Worm (Caenorhabditis elegans) whole organism, late embryonic: ENCODE measurements around the gene emb-30.
A peak's percentile ranks its signal among the peaks of the same experiment; 100 is the strongest.

ENCODE experiments used
- C08G9.2 ChIP-seq: sonication (generic microtip); optimal IDR thresholded peaks from 2 replicates; lab custom pipeline; 2016; ENCODE audit warnings: mild to moderate bottlenecking, missing genetic modification characterization, moderate library complexity, missing compliant biosample characterization
- K02D7.2 ChIP-seq: sonication (generic microtip); optimal IDR thresholded peaks from 2 replicates; lab custom pipeline; 2017; ENCODE audit warnings: mild to moderate bottlenecking, missing genetic modification characterization, missing compliant biosample characterization
- K09A11.1 ChIP-seq: sonication (generic microtip); optimal IDR thresholded peaks from 2 replicates; lab custom pipeline; 2017; ENCODE audit warnings: antibody characterized with exemption, mild to moderate bottlenecking, missing genetic modification characterization, missing compliant biosample characterization; ENCODE audit not compliant: insufficient read depth
- T23F11.4 ChIP-seq: fragments of 200-800 bp; sonication (Bioruptor generic); optimal IDR thresholded peaks from 2 replicates; lab custom pipeline; 2018; ENCODE audit warnings: mild to moderate bottlenecking, missing genetic modification characterization, missing compliant biosample characterization
- ahr-1 ChIP-seq: sonication (generic microtip); optimal IDR thresholded peaks from 2 replicates; lab custom pipeline; 2016; ENCODE audit warnings: missing genetic modification characterization, missing compliant biosample characterization
- ama-1 ChIP-seq: fragments of 150-350 bp; optimal IDR thresholded peaks from 2 replicates; lab custom pipeline; 2014
- ceh-18 ChIP-seq: sonication (generic microtip); optimal IDR thresholded peaks from 2 replicates; lab custom pipeline; 2016; ENCODE audit warnings: missing genetic modification characterization, missing compliant biosample characterization
- ceh-19 ChIP-seq: fragments of 200-800 bp; sonication (Bioruptor generic); optimal IDR thresholded peaks from 2 replicates; lab custom pipeline; 2018; ENCODE audit warnings: mild to moderate bottlenecking, missing genetic modification characterization, missing compliant biosample characterization
- ceh-22 ChIP-seq: sonication (generic microtip); optimal IDR thresholded peaks from 2 replicates; lab custom pipeline; 2017; ENCODE audit warnings: missing biosample characterization, missing genetic modification characterization
- ceh-24 ChIP-seq: sonication (generic microtip); optimal IDR thresholded peaks from 2 replicates; lab custom pipeline; 2016; ENCODE audit warnings: mild to moderate bottlenecking, missing genetic modification characterization, missing compliant biosample characterization
- ceh-31 ChIP-seq: sonication (generic microtip); optimal IDR thresholded peaks from 2 replicates; lab custom pipeline; 2016; ENCODE audit warnings: missing genetic modification characterization, missing compliant biosample characterization
- ceh-48 ChIP-seq: sonication (generic microtip); optimal IDR thresholded peaks from 2 replicates; lab custom pipeline; 2016; ENCODE audit warnings: missing genetic modification characterization, inconsistent platforms, missing compliant biosample characterization
- ceh-9 ChIP-seq: sonication (generic microtip); optimal IDR thresholded peaks from 2 replicates; lab custom pipeline; 2016; ENCODE audit warnings: mild to moderate bottlenecking, missing genetic modification characterization, inconsistent platforms, missing compliant biosample characterization
- dmd-4 ChIP-seq: sonication (generic microtip); optimal IDR thresholded peaks from 2 replicates; lab custom pipeline; 2016; ENCODE audit warnings: borderline replicate concordance, missing genetic modification characterization, missing compliant biosample characterization
- dve-1 ChIP-seq: sonication (generic microtip); optimal IDR thresholded peaks from 2 replicates; lab custom pipeline; 2017; ENCODE audit warnings: antibody characterized with exemption, mild to moderate bottlenecking, missing genetic modification characterization, missing compliant biosample characterization
- elt-4 ChIP-seq: sonication (generic microtip); optimal IDR thresholded peaks from 2 replicates; lab custom pipeline; 2016; ENCODE audit warnings: missing genetic modification characterization, missing compliant biosample characterization
- ets-4 ChIP-seq: sonication (generic microtip); optimal IDR thresholded peaks from 2 replicates; lab custom pipeline; 2016; ENCODE audit warnings: missing genetic modification characterization, missing compliant biosample characterization
- eyg-1 ChIP-seq: sonication (generic microtip); optimal IDR thresholded peaks from 2 replicates; lab custom pipeline; 2016; ENCODE audit warnings: missing genotype, missing genetic modification characterization, missing compliant biosample characterization
- fax-1 ChIP-seq: sonication (generic microtip); optimal IDR thresholded peaks from 2 replicates; lab custom pipeline; 2016; ENCODE audit warnings: missing genotype, missing genetic modification characterization, missing compliant biosample characterization
- fkh-10 ChIP-seq: fragments of 150-350 bp; optimal IDR thresholded peaks from 2 replicates; lab custom pipeline; 2014; ENCODE audit warnings: missing biosample characterization, missing genetic modification reagents, missing genetic modification characterization
- fkh-6 ChIP-seq: sonication (generic microtip); optimal IDR thresholded peaks from 2 replicates; lab custom pipeline; 2016; ENCODE audit warnings: missing genetic modification characterization, missing compliant biosample characterization
- gmeb-2 ChIP-seq: sonication (generic microtip); optimal IDR thresholded peaks from 2 replicates; lab custom pipeline; 2016; ENCODE audit warnings: missing genetic modification characterization, inconsistent platforms, missing compliant biosample characterization
- hlh-13 ChIP-seq: fragments of 200-800 bp; sonication (Bioruptor generic); optimal IDR thresholded peaks from 2 replicates; lab custom pipeline; 2018; ENCODE audit warnings: mild to moderate bottlenecking, missing genetic modification characterization, missing compliant biosample characterization
- hlh-15 ChIP-seq: sonication (generic microtip); optimal IDR thresholded peaks from 2 replicates; lab custom pipeline; 2016; ENCODE audit warnings: missing genetic modification characterization, missing compliant biosample characterization
- hlh-30 ChIP-seq: sonication (generic microtip); optimal IDR thresholded peaks from 2 replicates; lab custom pipeline; 2017; ENCODE audit warnings: antibody characterized with exemption, missing genetic modification characterization, missing compliant biosample characterization; ENCODE audit not compliant: insufficient read depth
- hlh-6 ChIP-seq: sonication (generic microtip); optimal IDR thresholded peaks from 2 replicates; lab custom pipeline; 2016; ENCODE audit warnings: missing genotype, missing genetic modification characterization, missing compliant biosample characterization
- hlh-8 ChIP-seq: sonication (generic microtip); optimal IDR thresholded peaks from 2 replicates; lab custom pipeline; 2016; ENCODE audit warnings: missing genotype, missing genetic modification characterization, missing compliant biosample characterization
- lim-6 ChIP-seq: sonication (generic microtip); optimal IDR thresholded peaks from 2 replicates; lab custom pipeline; 2016; ENCODE audit warnings: missing genetic modification characterization, missing compliant biosample characterization
- madf-2 ChIP-seq: sonication (generic microtip); optimal IDR thresholded peaks from 2 replicates; lab custom pipeline; 2017; ENCODE audit warnings: missing genetic modification characterization, missing compliant biosample characterization
- nhr-11 ChIP-seq: fragments of 150-350 bp; optimal IDR thresholded peaks from 2 replicates; lab custom pipeline; 2014; ENCODE audit warnings: missing biosample characterization, missing genetic modification characterization
- nhr-232 ChIP-seq: sonication (generic microtip); optimal IDR thresholded peaks from 2 replicates; lab custom pipeline; 2016; ENCODE audit warnings: missing genetic modification characterization, missing compliant biosample characterization
- npax-4 ChIP-seq: sonication (generic microtip); optimal IDR thresholded peaks from 2 replicates; lab custom pipeline; 2016; ENCODE audit warnings: missing genetic modification characterization, missing compliant biosample characterization
- odd-2 ChIP-seq: sonication (generic microtip); optimal IDR thresholded peaks from 2 replicates; lab custom pipeline; 2017; ENCODE audit warnings: antibody characterized with exemption, mild to moderate bottlenecking, missing genetic modification characterization, missing compliant biosample characterization
- pax-1 ChIP-seq: fragments of 150-350 bp; optimal IDR thresholded peaks from 2 replicates; lab custom pipeline; 2014; ENCODE audit warnings: missing biosample characterization, missing genetic modification characterization
- pha-2 ChIP-seq: sonication (generic microtip); optimal IDR thresholded peaks from 2 replicates; lab custom pipeline; 2017; ENCODE audit warnings: mild to moderate bottlenecking, missing genetic modification characterization, missing compliant biosample characterization
- pqm-1 ChIP-seq: sonication (generic microtip); optimal IDR thresholded peaks from 2 replicates; lab custom pipeline; 2016; ENCODE audit warnings: missing genetic modification characterization, missing compliant biosample characterization
- pros-1 ChIP-seq: fragments of 150-350 bp; optimal IDR thresholded peaks from 2 replicates; lab custom pipeline; 2014; ENCODE audit warnings: missing biosample characterization, missing genetic modification reagents, missing genetic modification characterization
- ref-2 ChIP-seq: sonication (generic microtip); optimal IDR thresholded peaks from 2 replicates; lab custom pipeline; 2016; ENCODE audit warnings: missing genetic modification characterization, missing compliant biosample characterization
- rnt-1 ChIP-seq: sonication (generic microtip); optimal IDR thresholded peaks from 2 replicates; lab custom pipeline; 2016; ENCODE audit warnings: missing genetic modification characterization, missing compliant biosample characterization
- sdc-2 ChIP-seq: sonication (generic microtip); optimal IDR thresholded peaks from 2 replicates; lab custom pipeline; 2016; ENCODE audit warnings: missing genotype, missing genetic modification characterization, missing compliant biosample characterization
- sox-2 ChIP-seq: fragments of 200-800 bp; sonication (Bioruptor generic); IDR thresholded peaks from 2 replicates; pipeline ENCODE4 v1.3.6; 2022; ENCODE audit warnings: missing genetic modification reagents, missing genetic modification characterization, missing compliant biosample characterization
- sox-4 ChIP-seq: sonication (generic microtip); optimal IDR thresholded peaks from 2 replicates; lab custom pipeline; 2017; ENCODE audit warnings: mild to moderate bottlenecking, missing genetic modification characterization, inconsistent platforms, missing compliant biosample characterization
- syd-9 ChIP-seq: sonication (generic microtip); optimal IDR thresholded peaks from 2 replicates; lab custom pipeline; 2016; ENCODE audit warnings: mild to moderate bottlenecking, missing genetic modification characterization, moderate library complexity, missing compliant biosample characterization
- tbx-2 ChIP-seq: sonication (generic microtip); optimal IDR thresholded peaks from 2 replicates; lab custom pipeline; 2016; ENCODE audit warnings: missing genetic modification characterization, missing compliant biosample characterization
- tbx-7 ChIP-seq: sonication (generic microtip); optimal IDR thresholded peaks from 2 replicates; lab custom pipeline; 2016; ENCODE audit warnings: missing genotype, missing genetic modification characterization, missing compliant biosample characterization
- unc-3 ChIP-seq, 2 experiments: fragments of 200-800 bp in 1 of 2; sonication (Bioruptor generic) in 1 of 2; sonication (generic microtip) in 1 of 2; conservative IDR thresholded peaks in 1 of 2; optimal IDR thresholded peaks in 1 of 2; 2 replicates each; pipeline versions ENCODE4 v1.3.6 to Lab custom; 2016 to 2022; ENCODE audit warnings: missing compliant biosample characterization in 2 of 2, missing genetic modification characterization in 2 of 2, missing genetic modification reagents in 1 of 2
- unc-42 ChIP-seq: sonication (generic microtip); optimal IDR thresholded peaks from 2 replicates; lab custom pipeline; 2016; ENCODE audit warnings: missing genotype, missing genetic modification characterization, missing compliant biosample characterization
- unc-55 ChIP-seq: sonication (generic microtip); optimal IDR thresholded peaks from 2 replicates; lab custom pipeline; 2017; ENCODE audit warnings: missing biosample characterization, missing genetic modification reagents, missing genetic modification characterization
- unc-86 ChIP-seq: sonication (generic microtip); optimal IDR thresholded peaks from 2 replicates; lab custom pipeline; 2016; ENCODE audit warnings: missing genetic modification characterization, missing compliant biosample characterization
- ztf-16 ChIP-seq: sonication (generic microtip); optimal IDR thresholded peaks from 2 replicates; lab custom pipeline; 2017; ENCODE audit warnings: missing genetic modification characterization, missing compliant biosample characterization

emb-30 gene

DNA sequence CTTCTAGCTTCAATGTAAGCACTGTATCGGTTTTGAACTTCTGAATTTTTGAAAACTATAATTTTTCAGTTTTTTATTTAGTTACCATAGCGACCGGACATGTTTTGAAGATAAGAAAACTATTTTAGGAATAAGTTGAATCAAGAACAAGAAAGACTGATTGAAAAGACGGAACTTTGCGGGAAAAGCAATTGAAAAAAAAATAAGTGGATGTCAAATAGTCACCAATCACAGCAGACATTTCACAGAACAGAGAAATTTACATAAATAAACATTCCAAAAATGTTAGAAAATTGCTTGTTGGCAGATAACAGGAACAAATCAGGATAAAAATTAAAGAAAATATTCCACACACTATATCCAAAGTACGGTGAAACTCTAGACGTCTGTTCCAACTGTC is 8.6 kb upstream of the emb-30 start, which contains the start of gene F54C8.6:
Gene F54C8.6, minus strand, starts transcription at position 101 of the 400 bp plus-strand sequence.
- TF ChIP-seq fax-1 (tag; lab: Kevin White, UChicago) = no peak
- TF ChIP-seq hlh-13 (GFP tag; lab: Kevin White, UChicago) = no peak
- no peak for TF ChIP-seq tbx-7 (tag; lab: Kevin White, UChicago)
- no peak for TF ChIP-seq dve-1
- no peak for TF ChIP-seq ceh-9 (tag; lab: Kevin White, UChicago)
- TF ChIP-seq K02D7.2 (tag; lab: Kevin White, UChicago) = no peak
- no peak for TF ChIP-seq T23F11.4
- TF ChIP-seq elt-4 (tag; lab: Kevin White, UChicago) = no peak
- TF ChIP-seq syd-9 (tag; lab: Kevin White, UChicago) = no peak
- no peak for TF ChIP-seq ceh-18 (tag; lab: Kevin White, UChicago)
- TF ChIP-seq pax-1 = no peak
- TF ChIP-seq fkh-10 (GFP tag; lab: Kevin White, UChicago) = no peak
- TF ChIP-seq C08G9.2 (tag; lab: Kevin White, UChicago) = no peak
- no peak for TF ChIP-seq ceh-19 (GFP tag; lab: Kevin White, UChicago)
- no peak for TF ChIP-seq eyg-1 (tag; lab: Kevin White, UChicago)
- TF ChIP-seq ref-2 (tag; lab: Kevin White, UChicago) = no peak
- no peak for TF ChIP-seq unc-42

DNA sequence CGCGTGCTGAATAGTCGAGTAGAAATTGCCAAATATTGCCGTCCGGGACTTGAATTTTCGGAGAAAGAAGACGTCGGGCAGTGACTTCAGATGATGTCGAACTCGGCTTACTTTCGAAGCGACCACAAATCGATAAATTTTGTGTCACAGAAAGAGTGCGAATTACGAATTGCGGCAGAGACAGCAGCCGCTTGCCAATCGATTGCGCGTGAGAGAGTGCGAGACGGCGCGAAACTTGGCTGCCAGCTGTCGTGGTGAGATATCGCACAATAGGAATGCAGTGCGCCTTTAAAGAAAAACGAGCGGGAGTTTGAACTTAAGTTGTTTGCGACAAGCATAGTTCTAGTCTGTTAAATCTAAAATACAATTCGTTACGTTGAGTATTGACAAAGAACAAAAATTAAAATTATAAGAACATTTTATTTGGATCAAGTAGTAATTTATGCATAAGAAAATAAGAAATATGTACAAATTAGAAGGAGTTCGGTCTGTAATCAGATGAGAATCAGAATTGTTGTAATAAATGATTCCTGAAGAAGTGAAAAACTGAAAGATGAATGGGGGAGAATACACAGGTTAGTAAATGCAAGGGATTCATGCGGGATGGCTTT is 2.3 kb upstream of the emb-30 start, which contains the start of gene pir-2:
Gene pir-2, minus strand, starts transcription at position 218 of the 611 bp plus-strand sequence.
- no peak for TF ChIP-seq T23F11.4
- no peak for TF ChIP-seq ceh-19 (GFP tag; lab: Kevin White, UChicago)
- peak; percentile 21 for TF ChIP-seq pha-2 (tag; lab: Kevin White, UChicago)
- TF ChIP-seq lim-6 (tag; lab: Kevin White, UChicago) = no peak
- no peak for TF ChIP-seq npax-4
- TF ChIP-seq hlh-8 (tag; lab: Kevin White, UChicago) = peak; percentile 60
- no peak for TF ChIP-seq ztf-16 (tag; lab: Kevin White, UChicago)
- no peak for TF ChIP-seq unc-86
- no peak for TF ChIP-seq ceh-9 (tag; lab: Kevin White, UChicago)
- no peak for TF ChIP-seq gmeb-2 (tag; lab: Kevin White, UChicago)
- TF ChIP-seq sox-2 = peak; percentile 26; the same call in 1 of the 2 replicates
- no peak for TF ChIP-seq sox-4 (tag; lab: Kevin White, UChicago)
- no peak for TF ChIP-seq fkh-6 (tag; lab: Kevin White, UChicago)
- no peak for TF ChIP-seq C08G9.2 (tag; lab: Kevin White, UChicago)
- peak; percentile 51 for TF ChIP-seq K09A11.1 (tag; lab: Kevin White, UChicago)
- TF ChIP-seq fax-1 (tag; lab: Kevin White, UChicago) = no peak
- no peak for TF ChIP-seq sdc-2 (tag; lab: Kevin White, UChicago)
- no peak for TF ChIP-seq ahr-1 (tag; lab: Kevin White, UChicago)
- TF ChIP-seq pros-1 (tag; lab: Kevin White, UChicago) = peak; percentile 21
- peak; percentile 35 for TF ChIP-seq madf-2 (tag; lab: Kevin White, UChicago)
- no peak for TF ChIP-seq ref-2 (tag; lab: Kevin White, UChicago)
- no peak for TF ChIP-seq ama-1 (lab: Kevin White, UChicago)
- TF ChIP-seq ceh-22 (tag; lab: Kevin White, UChicago) = no peak
- peak; percentile 99 for TF ChIP-seq ceh-48
- peak; percentile 67 for TF ChIP-seq ceh-18 (tag; lab: Kevin White, UChicago)
- peak; percentile 65 for TF ChIP-seq unc-55 (GFP tag; lab: Kevin White, UChicago)
- TF ChIP-seq pqm-1 (tag; lab: Kevin White, UChicago) = no peak
- TF ChIP-seq hlh-15 = no peak
- TF ChIP-seq nhr-232 (tag; lab: Kevin White, UChicago) = no peak
- no peak for TF ChIP-seq dmd-4
- TF ChIP-seq rnt-1 (tag; lab: Kevin White, UChicago) = peak; percentile 64
- peak; percentile 72 for TF ChIP-seq hlh-30 (tag; lab: Kevin White, UChicago)
- TF ChIP-seq nhr-11 (tag; lab: Kevin White, UChicago) = no peak
- peak; percentile 77 for TF ChIP-seq ceh-31 (tag; lab: Kevin White, UChicago)
- TF ChIP-seq odd-2 = no peak
- TF ChIP-seq syd-9 (tag; lab: Kevin White, UChicago) = no peak
- TF ChIP-seq hlh-6 = no peak
- peak; percentile 82 for TF ChIP-seq tbx-2 (tag; lab: Kevin White, UChicago)
- TF ChIP-seq ets-4 (tag; lab: Kevin White, UChicago) = peak; percentile 19
- peak; percentile 38; the same call in 1 of the 2 replicates for TF ChIP-seq unc-3 (GFP tag; conservative IDR thresholded peaks at IDR 0.05; lab: Robert Waterston, UW)
- TF ChIP-seq unc-3 (tag; optimal IDR thresholded peaks at IDR 0.05; lab: Kevin White, UChicago) = no peak
- no peak for TF ChIP-seq ceh-24 (tag; lab: Kevin White, UChicago)
